Worm (Caenorhabditis elegans) whole organism, early embryonic: Measurements from ENCODE around the gene Y41E3.6.

Source experiments
- B0310.2 ChIP-seq: sonication (generic microtip); optimal IDR thresholded peaks from 2 replicates; lab custom pipeline; 2016; ENCODE audit warnings: mild to moderate bottlenecking, missing genetic modification characterization, missing compliant biosample characterization
- F13C5.2 ChIP-seq: sonication (generic microtip); optimal IDR thresholded peaks from 2 replicates; lab custom pipeline; 2017; ENCODE audit warnings: mild to moderate bottlenecking, missing genetic modification characterization, inconsistent platforms, missing compliant biosample characterization
- aly-1 ChIP-seq: sonication (generic microtip); optimal IDR thresholded peaks from 2 replicates; lab custom pipeline; 2016; ENCODE audit warnings: missing genetic modification characterization, missing compliant biosample characterization
- ama-1 ChIP-seq: fragments of 150-350 bp; optimal IDR thresholded peaks from 2 replicates; lab custom pipeline; 2014
- ceh-13 ChIP-seq: fragments of 200-800 bp; sonication (Bioruptor generic); optimal IDR thresholded peaks from 2 replicates; lab custom pipeline; 2018; ENCODE audit warnings: mild to moderate bottlenecking, missing genetic modification characterization, missing compliant biosample characterization
- ceh-36 ChIP-seq: sonication (generic microtip); optimal IDR thresholded peaks from 2 replicates; lab custom pipeline; 2016; ENCODE audit warnings: missing genetic modification characterization, inconsistent platforms, missing compliant biosample characterization
- ets-7 ChIP-seq: sonication (generic microtip); optimal IDR thresholded peaks from 2 replicates; lab custom pipeline; 2016; ENCODE audit warnings: missing genotype, missing genetic modification characterization, missing compliant biosample characterization
- flt-1 ChIP-seq: fragments of 200-800 bp; sonication (Bioruptor generic); IDR thresholded peaks from 2 replicates; pipeline ENCODE4 v1.3.6; 2022; ENCODE audit warnings: missing genetic modification characterization, missing compliant biosample characterization
- hmbx-1 ChIP-seq: sonication (generic microtip); optimal IDR thresholded peaks from 2 replicates; lab custom pipeline; 2016; ENCODE audit warnings: mild to moderate bottlenecking, missing genetic modification characterization, missing compliant biosample characterization
- hmg-4 ChIP-seq: fragments of 200-800 bp; sonication (Bioruptor generic); optimal IDR thresholded peaks from 2 replicates; lab custom pipeline; 2018; ENCODE audit warnings: mild to moderate bottlenecking, missing genetic modification characterization, missing compliant biosample characterization
- hnd-1 ChIP-seq: sonication (generic microtip); optimal IDR thresholded peaks from 2 replicates; lab custom pipeline; 2016; ENCODE audit warnings: missing genetic modification characterization, missing compliant biosample characterization
- pes-1 ChIP-seq: fragments of 200-800 bp; sonication (Bioruptor generic); IDR thresholded peaks from 2 replicates; pipeline ENCODE4 v1.3.6; 2022; ENCODE audit warnings: missing genetic modification reagents, missing genetic modification characterization, missing compliant biosample characterization
- scrt-1 ChIP-seq: fragments of 200-800 bp; sonication (Bioruptor generic); IDR thresholded peaks from 2 replicates; pipeline ENCODE4 v1.3.6; 2022; ENCODE audit warnings: missing genetic modification characterization, missing compliant biosample characterization
- sea-1 ChIP-seq: fragments of 200-800 bp; sonication (Bioruptor generic); conservative IDR thresholded peaks from 2 replicates; pipeline ENCODE4 v1.3.6; 2022; ENCODE audit warnings: missing genetic modification characterization, missing compliant biosample characterization
- tbx-11 ChIP-seq: fragments of 200-800 bp; sonication (Bioruptor generic); IDR thresholded peaks from 2 replicates; pipeline ENCODE4 v1.3.6; 2022; ENCODE audit warnings: missing genetic modification characterization, missing compliant biosample characterization
- tbx-37 ChIP-seq: fragments of 200-800 bp; sonication (Bioruptor generic); conservative IDR thresholded peaks from 2 replicates; pipeline ENCODE4 v1.3.6; 2022; ENCODE audit warnings: missing genetic modification reagents, missing genetic modification characterization, missing compliant biosample characterization
- tra-4 ChIP-seq: sonication (generic microtip); optimal IDR thresholded peaks from 2 replicates; lab custom pipeline; 2017; ENCODE audit warnings: missing genetic modification characterization, missing compliant biosample characterization

Gene Y41E3.6

ce11 chrIV:15053271-15053670 lies 46.7 kb downstream of the Y41E3.6 start, which contains the start of gene srt-47:
TSS of gene srt-47 (minus strand) at chrIV:15053371.
- TF ChIP-seq ama-1 (no peak), ets-7 (tag; lab: Kevin White, UChicago) (no peak), F13C5.2 (no peak), sea-1 (GFP tag; lab: Robert Waterston, UW) (no peak), ceh-36 (tag; lab: Kevin White, UChicago) (no peak), hmbx-1 (tag; lab: Kevin White, UChicago) (no peak), tra-4 (tag; lab: Kevin White, UChicago) (no peak), scrt-1 (no peak), pes-1 (GFP tag; lab: Robert Waterston, UW) (no peak), tbx-11 (GFP tag; lab: Robert Waterston, UW) (no peak), aly-1 (tag; lab: Kevin White, UChicago) (no peak)

DNA sequence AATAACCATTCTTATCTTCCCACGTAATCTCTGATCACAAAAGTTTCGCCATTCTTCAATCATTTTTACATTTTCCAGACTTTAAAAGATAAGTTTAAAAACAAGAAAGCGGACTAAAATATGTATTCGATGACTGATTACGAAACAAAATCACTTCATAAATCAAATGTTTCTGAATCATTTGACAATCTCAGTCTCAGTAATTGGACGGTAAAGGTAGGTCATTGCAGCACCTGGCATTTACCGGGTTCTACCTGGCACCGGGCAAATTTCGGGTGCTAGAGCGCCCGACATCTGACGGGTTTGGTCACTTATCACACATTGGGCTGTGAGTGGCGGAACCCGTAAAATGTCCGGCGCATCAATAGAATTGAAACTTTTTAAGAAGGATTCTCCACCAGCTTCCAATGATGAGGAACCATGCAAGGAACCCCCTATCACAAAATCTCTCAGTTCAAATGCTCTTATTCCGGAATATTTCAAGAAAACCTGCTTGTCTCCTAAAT lies 49.5 kb downstream of the Y41E3.6 start, which contains the start of gene Y41E3.19:
Gene Y41E3.19, plus strand, starts transcription at position 51 of the 506 bp plus-strand sequence.
- no peak for TF ChIP-seq aly-1 (tag; lab: Kevin White, UChicago)
- no peak for TF ChIP-seq F13C5.2
- no peak for TF ChIP-seq tbx-37 (GFP tag; lab: Robert Waterston, UW)
- no peak for TF ChIP-seq flt-1 (GFP tag; lab: Robert Waterston, UW)
- TF ChIP-seq tra-4 (tag; lab: Kevin White, UChicago) = no peak
- TF ChIP-seq pes-1 (GFP tag; lab: Robert Waterston, UW) = no peak
- no peak for TF ChIP-seq ceh-13 (GFP tag; lab: Kevin White, UChicago)
- TF ChIP-seq scrt-1 = no peak
- TF ChIP-seq ceh-36 (tag; lab: Kevin White, UChicago) = no peak
- no peak for TF ChIP-seq ama-1
- no peak for TF ChIP-seq B0310.2 (tag; lab: Kevin White, UChicago)
- no peak for TF ChIP-seq sea-1 (GFP tag; lab: Robert Waterston, UW)
- no peak for TF ChIP-seq hnd-1
- TF ChIP-seq hmg-4 (GFP tag; lab: Kevin White, UChicago) = no peak
